Worm (Caenorhabditis elegans) whole organism, L4/young adult: ENCODE results near the gene str-196.

Source experiments
- W03F9.2 ChIP-seq: fragments of 150-350 bp; optimal IDR thresholded peaks from 2 replicates; lab custom pipeline; 2014; ENCODE audit warnings: missing biosample characterization, missing genetic modification characterization
- dao-5 ChIP-seq: sonication (generic microtip); optimal IDR thresholded peaks from 2 replicates; lab custom pipeline; 2016; ENCODE audit warnings: missing genotype, missing genetic modification characterization, moderate library complexity, missing compliant biosample characterization
- him-1 ChIP-seq: sonication (generic microtip); optimal IDR thresholded peaks from 2 replicates; lab custom pipeline; 2016; ENCODE audit warnings: missing genotype, missing genetic modification reagents, missing genetic modification characterization, missing compliant biosample characterization

- TF ChIP-seq W03F9.2 (tag; lab: Kevin White, UChicago) = no peak
- no peak for TF ChIP-seq him-1 (tag; lab: Kevin White, UChicago)
- no peak for TF ChIP-seq dao-5 (tag; lab: Kevin White, UChicago)
Measured at ce11 chrV:497399-497798, 5.9 kb downstream of the str-196 start, which contains the start of gene T01G6.1.
